Worm (Caenorhabditis elegans) whole organism, L1 larva: ENCODE measurements around the gene Y50D4A.4.

Experiments used
- C34B4.2 ChIP-seq: sonication (generic microtip); optimal IDR thresholded peaks from 2 replicates; lab custom pipeline; 2017; ENCODE audit warnings: mild to moderate bottlenecking, missing genetic modification characterization, missing compliant biosample characterization
- F16B12.6 ChIP-seq: fragments of 150-350 bp; optimal IDR thresholded peaks from 2 replicates; lab custom pipeline; 2014; ENCODE audit warnings: missing biosample characterization, missing genetic modification characterization
- ama-1 ChIP-seq: fragments of 150-350 bp; optimal IDR thresholded peaks from 2 replicates; lab custom pipeline; 2014
- blmp-1 ChIP-seq: fragments of 150-350 bp; optimal IDR thresholded peaks from 2 replicates; lab custom pipeline; 2014; ENCODE audit warnings: missing biosample characterization, missing genetic modification characterization
- ceh-63 ChIP-seq: fragments of 200-800 bp; sonication (Bioruptor generic); optimal IDR thresholded peaks from 2 replicates; lab custom pipeline; 2018; ENCODE audit warnings: mild to moderate bottlenecking, missing genetic modification characterization, missing compliant biosample characterization
- ceh-82 ChIP-seq, 3 experiments: fragments of 150-350 bp in 1 of 3; sonication (generic microtip) in 2 of 3; optimal IDR thresholded peaks; 2 replicates each; lab custom pipeline; 2014 to 2017; ENCODE audit warnings: missing biosample characterization in 3 of 3, missing genetic modification characterization in 3 of 3
- dsc-1 ChIP-seq: sonication (generic microtip); optimal IDR thresholded peaks from 2 replicates; lab custom pipeline; 2016; ENCODE audit warnings: mild to moderate bottlenecking, missing genetic modification characterization, missing compliant biosample characterization
- elt-3 ChIP-seq, 6 experiments: fragments of 150-350 bp in 1 of 6; sonication (generic microtip); optimal IDR thresholded peaks; 2 replicates each; lab custom pipeline; 2017 to 2018; ENCODE audit warnings: missing biosample characterization in 6 of 6, missing genetic modification characterization in 6 of 6, inconsistent platforms in 1 of 6
- ets-5 ChIP-seq: fragments of 200-800 bp; sonication (Bioruptor generic); IDR thresholded peaks from 2 replicates; pipeline ENCODE4 v1.3.6; 2022; ENCODE audit warnings: missing genetic modification characterization, missing compliant biosample characterization
- fkh-10 ChIP-seq: sonication (generic microtip); optimal IDR thresholded peaks from 2 replicates; lab custom pipeline; 2017; ENCODE audit warnings: missing biosample characterization, missing genetic modification reagents, missing genetic modification characterization
- fos-1 ChIP-seq: fragments of 150-350 bp; optimal IDR thresholded peaks from 2 replicates; lab custom pipeline; 2014; ENCODE audit warnings: missing biosample characterization, missing genetic modification characterization
- grh-1 ChIP-seq: fragments of 200-800 bp; sonication (Bioruptor generic); IDR thresholded peaks from 2 replicates; pipeline ENCODE4 v1.3.6; 2022; ENCODE audit warnings: missing genetic modification reagents, missing genetic modification characterization, missing compliant biosample characterization
- lin-35 ChIP-seq, 2 experiments: fragments of 150-350 bp; optimal IDR thresholded peaks; 2 replicates each; lab custom pipeline; 2014; ENCODE audit warnings: missing biosample characterization in 2 of 2, missing genetic modification characterization in 2 of 2, missing genetic modification reagents in 2 of 2
- lin-39 ChIP-seq: fragments of 150-350 bp; optimal IDR thresholded peaks from 2 replicates; lab custom pipeline; 2014; ENCODE audit warnings: missing biosample characterization, missing genetic modification reagents, missing genetic modification characterization
- lsy-2 ChIP-seq, 2 experiments: fragments of 150-350 bp; optimal IDR thresholded peaks; 2 replicates each; lab custom pipeline; 2014; ENCODE audit warnings: missing biosample characterization in 2 of 2, missing genetic modification characterization in 2 of 2
- mdl-1 ChIP-seq, 2 experiments: fragments of 150-350 bp; optimal IDR thresholded peaks; 2 replicates each; lab custom pipeline; 2014 to 2017; ENCODE audit warnings: missing biosample characterization in 2 of 2, missing genetic modification characterization in 2 of 2, inconsistent platforms in 1 of 2
- nhr-20 ChIP-seq: sonication (generic microtip); optimal IDR thresholded peaks from 2 replicates; lab custom pipeline; 2016; ENCODE audit warnings: mild to moderate bottlenecking, missing genetic modification characterization, missing compliant biosample characterization
- nhr-237 ChIP-seq: fragments of 150-350 bp; optimal IDR thresholded peaks from 2 replicates; lab custom pipeline; 2014; ENCODE audit warnings: missing biosample characterization, missing genetic modification characterization
- nhr-28 ChIP-seq: fragments of 150-350 bp; optimal IDR thresholded peaks from 2 replicates; lab custom pipeline; 2014; ENCODE audit warnings: missing biosample characterization, missing genetic modification characterization
- nhr-47 ChIP-seq: sonication (generic microtip); optimal IDR thresholded peaks from 2 replicates; lab custom pipeline; 2016; ENCODE audit warnings: mild to moderate bottlenecking, missing genetic modification characterization, moderate library complexity, missing compliant biosample characterization
- nhr-71 ChIP-seq: sonication (generic microtip); optimal IDR thresholded peaks from 2 replicates; lab custom pipeline; 2016; ENCODE audit warnings: mild to moderate bottlenecking, missing genetic modification characterization, moderate library complexity, missing compliant biosample characterization
- nhr-77 ChIP-seq: fragments of 150-350 bp; optimal IDR thresholded peaks from 2 replicates; lab custom pipeline; 2014; ENCODE audit warnings: missing biosample characterization, missing genetic modification characterization
- nhr-84 ChIP-seq: sonication (generic microtip); optimal IDR thresholded peaks from 2 replicates; lab custom pipeline; 2017; ENCODE audit warnings: missing biosample characterization, missing genetic modification characterization
- pag-3 ChIP-seq: sonication (generic microtip); optimal IDR thresholded peaks from 2 replicates; lab custom pipeline; 2017; ENCODE audit warnings: missing genetic modification characterization, mild to moderate bottlenecking, missing compliant biosample characterization, antibody characterized with exemption, borderline replicate concordance; ENCODE audit not compliant: insufficient read depth
- rnt-1 ChIP-seq: sonication (generic microtip); optimal IDR thresholded peaks from 2 replicates; lab custom pipeline; 2016; ENCODE audit warnings: mild to moderate bottlenecking, missing genetic modification characterization, moderate library complexity, missing compliant biosample characterization
- snu-23 ChIP-seq: sonication (generic microtip); optimal IDR thresholded peaks from 2 replicates; lab custom pipeline; 2016; ENCODE audit warnings: missing genetic modification characterization, missing compliant biosample characterization
- sptf-1 ChIP-seq: fragments of 150-350 bp; optimal IDR thresholded peaks from 2 replicates; lab custom pipeline; 2014; ENCODE audit warnings: missing biosample characterization, missing genetic modification characterization
- sup-37 ChIP-seq: fragments of 200-800 bp; sonication (Bioruptor generic); optimal IDR thresholded peaks from 2 replicates; lab custom pipeline; 2018; ENCODE audit warnings: mild to moderate bottlenecking, missing genetic modification characterization, missing compliant biosample characterization
- unc-86 ChIP-seq: sonication (generic microtip); optimal IDR thresholded peaks from 2 replicates; lab custom pipeline; 2016; ENCODE audit warnings: missing genetic modification characterization, missing compliant biosample characterization
- vab-15 ChIP-seq: sonication (generic microtip); optimal IDR thresholded peaks from 2 replicates; lab custom pipeline; 2017; ENCODE audit warnings: missing genotype, mild to moderate bottlenecking, missing genetic modification characterization, missing compliant biosample characterization
- xbp-1 ChIP-seq: sonication (generic microtip); optimal IDR thresholded peaks from 2 replicates; lab custom pipeline; 2016; ENCODE audit warnings: missing genetic modification characterization, missing compliant biosample characterization
- zag-1 ChIP-seq: fragments of 150-350 bp; optimal IDR thresholded peaks from 2 replicates; lab custom pipeline; 2014; ENCODE audit warnings: missing biosample characterization, missing genetic modification characterization
- zip-4 ChIP-seq: fragments of 200-800 bp; sonication (Bioruptor generic); optimal IDR thresholded peaks from 2 replicates; lab custom pipeline; 2018; ENCODE audit warnings: mild to moderate bottlenecking, missing genetic modification characterization, moderate library complexity, missing compliant biosample characterization
- ztf-11 ChIP-seq, 2 experiments: sonication (generic microtip); optimal IDR thresholded peaks; 2 replicates each; lab custom pipeline; 2016 to 2017; ENCODE audit warnings: missing genetic modification characterization in 2 of 2, missing biosample characterization in 1 of 2, missing compliant biosample characterization in 1 of 2
- ztf-4 ChIP-seq: fragments of 150-350 bp; optimal IDR thresholded peaks from 2 replicates; lab custom pipeline; 2014; ENCODE audit warnings: missing biosample characterization, missing genetic modification characterization

Y50D4A.4 gene

ce11 chrV:1170591-1170990 is 25.3 kb downstream of the Y50D4A.4 start:
- TF ChIP-seq ztf-11 (tag; optimal IDR thresholded peaks at IDR 0.05; lab: Kevin White, UChicago): no peak
- no peak for TF ChIP-seq ets-5

DNA sequence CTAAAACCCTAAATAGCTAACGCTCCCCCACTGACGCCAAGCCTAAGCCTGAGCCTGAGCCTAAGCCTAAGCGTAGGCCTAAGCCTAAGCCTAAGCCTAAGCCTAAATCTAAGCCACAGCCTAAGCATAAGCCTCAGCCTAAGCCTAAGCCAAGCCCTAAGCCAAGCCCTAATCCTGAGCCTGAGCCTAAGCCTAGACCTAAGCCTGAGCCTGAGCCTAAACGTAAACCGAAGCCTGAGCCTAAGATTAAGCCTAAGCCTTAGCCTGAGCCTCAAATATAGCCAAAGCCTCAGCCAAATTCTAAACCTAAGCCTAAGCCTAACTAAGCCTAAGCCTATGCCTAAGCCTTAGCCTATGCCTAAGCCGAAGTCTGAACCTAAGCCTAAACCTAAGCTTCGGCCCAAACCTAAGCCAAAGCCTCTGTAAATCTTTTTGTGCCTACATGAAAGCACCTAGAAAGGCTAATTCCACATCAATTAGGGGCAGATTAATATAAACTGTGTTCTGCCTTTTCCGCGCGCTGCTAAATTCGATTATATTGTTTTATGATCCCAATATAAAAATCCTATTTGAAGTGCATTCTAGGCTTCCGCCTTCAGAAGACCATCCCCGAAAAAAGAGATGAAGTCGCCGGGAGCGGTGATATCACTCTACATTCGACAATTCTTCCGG is 30.7 kb downstream of the Y50D4A.4 start, which contains the start of gene ptr-16:
ptr-16 (plus strand) TSS at position 622 of the 672 bp plus-strand sequence.
- no peak for TF ChIP-seq fos-1 (tag; lab: Kevin White, UChicago)
- no peak for TF ChIP-seq fkh-10 (GFP tag; lab: Kevin White, UChicago)
- TF ChIP-seq nhr-77 (tag; lab: Kevin White, UChicago): no peak
- TF ChIP-seq lin-35 (GFP tag; optimal IDR thresholded peaks at IDR 0.05; lab: Kevin White, UChicago): no peak
- no peak for TF ChIP-seq zip-4 (GFP tag; lab: Kevin White, UChicago)
- no peak for TF ChIP-seq ets-5
- TF ChIP-seq ama-1 (lab: Kevin White, UChicago): no peak
- no peak for TF ChIP-seq unc-86 (tag; lab: Kevin White, UChicago)
- TF ChIP-seq zag-1 (tag; lab: Kevin White, UChicago): no peak
- TF ChIP-seq snu-23 (GFP tag; lab: Kevin White, UChicago): no peak
- no peak for TF ChIP-seq sup-37 (GFP tag; lab: Kevin White, UChicago)
- no peak for TF ChIP-seq nhr-237 (tag; lab: Kevin White, UChicago)
- no peak for TF ChIP-seq pag-3 (tag; lab: Kevin White, UChicago)
- no peak for TF ChIP-seq ceh-82 (tag; optimal IDR thresholded peaks at IDR 0.05; lab: Kevin White, UChicago)

ce11 chrV:1164196-1164691 is 31.7 kb downstream of the Y50D4A.4 start, which contains the start of gene T21H3.5:
T21H3.5 (minus strand) TSS chrV:1164293.
- peak; percentile 33 for TF ChIP-seq blmp-1 (tag; lab: Kevin White, UChicago)
- no peak for TF ChIP-seq snu-23 (GFP tag; lab: Kevin White, UChicago)
- TF ChIP-seq, all 84 proteins: peak for 1

DNA sequence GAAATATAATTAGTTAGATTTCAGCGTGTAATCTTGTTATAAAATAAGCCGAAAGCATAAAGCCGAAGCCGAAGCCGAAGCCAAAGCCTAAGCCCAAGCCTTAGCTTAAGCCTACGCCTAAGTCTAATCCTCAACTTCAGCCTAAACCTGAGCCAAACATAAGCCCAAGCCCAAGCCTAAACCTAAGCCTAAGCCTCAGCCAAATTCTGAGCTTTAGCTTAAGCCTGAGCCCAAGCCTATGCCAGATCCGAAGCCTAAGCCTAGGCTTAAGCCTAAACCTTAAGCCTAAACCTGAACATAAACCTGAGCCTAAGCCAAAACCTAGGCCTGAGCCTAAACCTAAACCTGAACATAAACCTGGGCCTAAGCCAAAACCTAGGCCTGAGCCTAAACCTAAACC is 35.2 kb downstream of the Y50D4A.4 start:
- no peak for TF ChIP-seq C34B4.2 (tag; lab: Kevin White, UChicago)
- TF ChIP-seq pag-3 (tag; lab: Kevin White, UChicago): no peak
- no peak for TF ChIP-seq sptf-1 (tag; lab: Kevin White, UChicago)
- TF ChIP-seq rnt-1: no peak
- no peak for TF ChIP-seq elt-3 (tag; optimal IDR thresholded peaks at IDR 0.05; lab: Kevin White, UChicago)
- no peak for TF ChIP-seq ztf-4 (tag; lab: Kevin White, UChicago)
- TF ChIP-seq xbp-1 (tag; lab: Kevin White, UChicago): no peak
- no peak for TF ChIP-seq nhr-84 (tag; lab: Kevin White, UChicago)
- no peak for TF ChIP-seq nhr-77 (tag; lab: Kevin White, UChicago)
- TF ChIP-seq unc-86 (tag; lab: Kevin White, UChicago): no peak
- TF ChIP-seq mdl-1 (tag; optimal IDR thresholded peaks at IDR 0.05; lab: Kevin White, UChicago): no peak
- no peak for TF ChIP-seq lin-39 (tag; lab: Kevin White, UChicago)
- no peak for TF ChIP-seq grh-1
- TF ChIP-seq vab-15 (tag; lab: Kevin White, UChicago): no peak
- no peak for TF ChIP-seq ztf-11 (tag; optimal IDR thresholded peaks at IDR 0.05; lab: Kevin White, UChicago)
- no peak for TF ChIP-seq nhr-20 (tag; lab: Kevin White, UChicago)
- no peak for TF ChIP-seq F16B12.6 (tag; lab: Kevin White, UChicago)
- no peak for TF ChIP-seq ama-1 (lab: Kevin White, UChicago)
- TF ChIP-seq ceh-63 (GFP tag; lab: Kevin White, UChicago): no peak

DNA sequence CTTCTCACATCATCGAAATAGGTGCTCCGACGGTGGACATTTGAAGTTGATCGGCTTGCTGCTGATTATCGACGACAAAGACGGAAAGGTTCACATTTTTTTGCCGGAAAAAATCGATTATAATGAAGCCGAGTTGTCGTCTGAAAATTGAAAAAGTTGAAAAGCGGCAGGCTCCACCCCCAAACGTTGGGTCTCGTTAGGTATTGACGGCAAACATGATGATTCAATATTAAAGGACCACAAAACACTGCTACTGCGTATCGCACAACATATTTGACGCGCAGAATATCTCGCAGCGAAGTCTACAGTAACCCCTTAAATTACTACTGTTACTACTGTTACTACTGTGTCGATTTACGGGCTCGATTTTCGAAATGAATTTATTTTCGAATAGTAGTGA is 37.7 kb downstream of the Y50D4A.4 start:
- TF ChIP-seq ama-1 (lab: Kevin White, UChicago) (peak; percentile 23), lsy-2 (tag; optimal IDR thresholded peaks at IDR 0.05; lab: Kevin White, UChicago) (peak in 1 of 2 experiments; percentile 6), ztf-4 (tag; lab: Kevin White, UChicago) (peak; percentile 69), nhr-71 (peak; percentile 4), fkh-10 (GFP tag; lab: Kevin White, UChicago) (peak; percentile 5), C34B4.2 (tag; lab: Kevin White, UChicago) (peak; percentile 11), rnt-1 (peak; percentile 27), nhr-47 (tag; lab: Kevin White, UChicago) (peak; percentile 11), nhr-20 (tag; lab: Kevin White, UChicago) (no peak), nhr-28 (tag; lab: Kevin White, UChicago) (no peak), dsc-1 (tag; lab: Kevin White, UChicago) (peak; percentile 30)
